Worm (Caenorhabditis elegans) whole organism, early embryonic: Measurements from ENCODE around the gene tsp-13.

Experiments
- F13C5.2 ChIP-seq: sonication (generic microtip); optimal IDR thresholded peaks from 2 replicates; lab custom pipeline; 2017; ENCODE audit warnings: mild to moderate bottlenecking, missing genetic modification characterization, inconsistent platforms, missing compliant biosample characterization
- ama-1 ChIP-seq: fragments of 150-350 bp; optimal IDR thresholded peaks from 2 replicates; lab custom pipeline; 2014
- hmg-4 ChIP-seq: fragments of 200-800 bp; sonication (Bioruptor generic); optimal IDR thresholded peaks from 2 replicates; lab custom pipeline; 2018; ENCODE audit warnings: mild to moderate bottlenecking, missing genetic modification characterization, missing compliant biosample characterization
- hnd-1 ChIP-seq: sonication (generic microtip); optimal IDR thresholded peaks from 2 replicates; lab custom pipeline; 2016; ENCODE audit warnings: missing genetic modification characterization, missing compliant biosample characterization
- tra-4 ChIP-seq: sonication (generic microtip); optimal IDR thresholded peaks from 2 replicates; lab custom pipeline; 2017; ENCODE audit warnings: missing genetic modification characterization, missing compliant biosample characterization

ce11 chrV:19129497-19130212 lies 24.3 kb upstream of the tsp-13 start:
- TF ChIP-seq hmg-4 (GFP tag; lab: Kevin White, UChicago): no peak
- no peak for TF ChIP-seq tra-4
- TF ChIP-seq F13C5.2 (tag; lab: Kevin White, UChicago): no peak
- no peak for TF ChIP-seq hnd-1 (tag; lab: Kevin White, UChicago)
- TF ChIP-seq ama-1 (lab: Kevin White, UChicago): no peak
